Fruit fly (Drosophila melanogaster) whole organism, prepupa: Measurements from ENCODE around the gene CG14451.

ENCODE experiments used
- Blimp-1 ChIP-seq: fragments of 200-800 bp; sonication (Bioruptor generic); optimal IDR thresholded peaks from 3 replicates; lab custom pipeline; 2017; ENCODE audit warnings: missing biosample characterization, missing genetic modification characterization, mild to moderate bottlenecking, moderate library complexity, missing genetic modification reagents
- CG10631 ChIP-seq: fragments of 200-800 bp; sonication (Bioruptor generic); optimal IDR thresholded peaks from 2 replicates; lab custom pipeline; 2016; ENCODE audit warnings: missing biosample characterization, missing genetic modification characterization
- CG10669 ChIP-seq: fragments of 200-800 bp; sonication (Bioruptor generic); optimal IDR thresholded peaks from 3 replicates; lab custom pipeline; 2018; ENCODE audit warnings: missing biosample characterization, mild to moderate bottlenecking, missing genetic modification characterization, moderate library complexity
- CG11294 ChIP-seq: fragments of 200-800 bp; sonication (Bioruptor generic); IDR thresholded peaks from 2 replicates; pipeline ENCODE4 v1.3.6; 2022; ENCODE audit warnings: missing biosample characterization, missing genetic modification characterization
- CG11762 ChIP-seq: fragments of 200-800 bp; sonication (Bioruptor generic); optimal IDR thresholded peaks from 3 replicates; lab custom pipeline; 2016; ENCODE audit warnings: missing biosample characterization, missing genetic modification characterization; ENCODE audit not compliant: insufficient read depth
- CG15336 ChIP-seq: fragments of 200-800 bp; sonication (Bioruptor generic); IDR thresholded peaks from 2 replicates; pipeline ENCODE4 v1.3.6; 2022; ENCODE audit warnings: missing biosample characterization, missing genetic modification characterization
- CG3919 ChIP-seq: fragments of 200-800 bp; sonication (Bioruptor generic); optimal IDR thresholded peaks from 3 replicates; lab custom pipeline; 2016; ENCODE audit warnings: missing biosample characterization, missing genetic modification characterization
- CG4318 ChIP-seq: fragments of 200-800 bp; sonication (Bioruptor generic); optimal IDR thresholded peaks from 3 replicates; lab custom pipeline; 2017; ENCODE audit warnings: missing biosample characterization, mild to moderate bottlenecking, missing genetic modification characterization
- CG6163 ChIP-seq: fragments of 200-800 bp; sonication (Bioruptor generic); IDR thresholded peaks from 3 replicates; pipeline ENCODE4 v1.3.6; 2022; ENCODE audit warnings: missing biosample characterization, missing genetic modification characterization
- CG6808 ChIP-seq: fragments of 200-800 bp; sonication (Bioruptor generic); optimal IDR thresholded peaks from 3 replicates; lab custom pipeline; 2017; ENCODE audit warnings: missing biosample characterization, missing genetic modification characterization, mild to moderate bottlenecking, moderate library complexity, missing genetic modification reagents
- CG6854 ChIP-seq: fragments of 200-800 bp; sonication (Bioruptor generic); optimal IDR thresholded peaks from 2 replicates; lab custom pipeline; 2017; ENCODE audit warnings: missing biosample characterization, mild to moderate bottlenecking, missing genetic modification characterization
- CG7368 ChIP-seq: fragments of 200-800 bp; sonication (Bioruptor generic); optimal IDR thresholded peaks from 3 replicates; lab custom pipeline; 2016; ENCODE audit warnings: missing biosample characterization, missing genetic modification characterization
- CG8319 ChIP-seq: fragments of 200-800 bp; sonication (Bioruptor generic); optimal IDR thresholded peaks from 3 replicates; lab custom pipeline; 2016; ENCODE audit warnings: missing biosample characterization, missing genetic modification characterization
- CG8632 ChIP-seq: fragments of 200-800 bp; sonication (Bioruptor generic); optimal IDR thresholded peaks from 3 replicates; lab custom pipeline; 2016; ENCODE audit warnings: missing biosample characterization, missing genetic modification characterization
- CG9139 ChIP-seq: fragments of 200-800 bp; sonication (Bioruptor generic); optimal IDR thresholded peaks from 3 replicates; lab custom pipeline; 2017; ENCODE audit warnings: missing biosample characterization, mild to moderate bottlenecking, missing genetic modification characterization
- Eip75B ChIP-seq: fragments of 200-800 bp; sonication (Bioruptor generic); optimal IDR thresholded peaks from 3 replicates; lab custom pipeline; 2016; ENCODE audit warnings: missing biosample characterization, missing genetic modification characterization
- Eip78C ChIP-seq: fragments of 200-800 bp; sonication (Bioruptor generic); peaks from one replicate; lab custom pipeline; 2016; ENCODE audit warnings: missing biosample characterization, missing genetic modification characterization
- Eip93F ChIP-seq: fragments of 200-800 bp; sonication (Bioruptor generic); optimal IDR thresholded peaks from 2 replicates; lab custom pipeline; 2016; ENCODE audit warnings: missing biosample characterization, mild to moderate bottlenecking, missing genetic modification characterization
- Ets21C ChIP-seq: fragments of 200-800 bp; sonication (Bioruptor generic); optimal IDR thresholded peaks from 3 replicates; lab custom pipeline; 2016; ENCODE audit warnings: missing biosample characterization, missing genetic modification characterization
- Gug ChIP-seq: fragments of 200-800 bp; sonication (Bioruptor generic); IDR thresholded peaks from 2 replicates; pipeline ENCODE4 v1.3.6; 2022; ENCODE audit warnings: missing biosample characterization, missing genetic modification characterization
- Hr4 ChIP-seq: fragments of 200-800 bp; sonication (Bioruptor generic); optimal IDR thresholded peaks from 3 replicates; lab custom pipeline; 2016; ENCODE audit warnings: missing biosample characterization, missing genetic modification characterization
- Met ChIP-seq: fragments of 200-800 bp; sonication (Bioruptor generic); optimal IDR thresholded peaks from 3 replicates; lab custom pipeline; 2016; ENCODE audit warnings: missing biosample characterization, missing genetic modification characterization
- Smox ChIP-seq: fragments of 200-800 bp; sonication (Bioruptor generic); optimal IDR thresholded peaks from 3 replicates; lab custom pipeline; 2016; ENCODE audit warnings: missing biosample characterization, missing genetic modification characterization
- Sox14 ChIP-seq: fragments of 200-800 bp; sonication (Bioruptor generic); optimal IDR thresholded peaks from 3 replicates; lab custom pipeline; 2016; ENCODE audit warnings: missing biosample characterization, missing genetic modification characterization
- achi ChIP-seq: fragments of 200-800 bp; sonication (Bioruptor generic); optimal IDR thresholded peaks from 3 replicates; lab custom pipeline; 2016; ENCODE audit warnings: missing biosample characterization, missing genetic modification characterization
- acj6 ChIP-seq: fragments of 200-800 bp; sonication (Bioruptor generic); optimal IDR thresholded peaks from 3 replicates; lab custom pipeline; 2016; ENCODE audit warnings: missing biosample characterization, missing genetic modification characterization
- cyc ChIP-seq: fragments of 200-800 bp; sonication (Bioruptor generic); optimal IDR thresholded peaks from 3 replicates; lab custom pipeline; 2016; ENCODE audit warnings: missing biosample characterization, missing genetic modification characterization
- dsx ChIP-seq: fragments of 200-800 bp; optimal IDR thresholded peaks from 3 replicates; lab custom pipeline; 2019; ENCODE audit warnings: missing biosample characterization, mild to moderate bottlenecking, missing genetic modification characterization, moderate library complexity; ENCODE audit not compliant: poor library complexity, severe bottlenecking
- eg ChIP-seq: fragments of 200-800 bp; sonication (Bioruptor generic); IDR thresholded peaks from 3 replicates; pipeline ENCODE4 v1.3.6; 2022; ENCODE audit warnings: missing biosample characterization, missing genetic modification characterization
- esn ChIP-seq: fragments of 200-800 bp; sonication (Bioruptor generic); optimal IDR thresholded peaks from 2 replicates; lab custom pipeline; 2016; ENCODE audit warnings: missing biosample characterization, mild to moderate bottlenecking, missing genetic modification characterization, moderate library complexity
- fd59A ChIP-seq: fragments of 200-800 bp; sonication (Bioruptor generic); optimal IDR thresholded peaks from 2 replicates; lab custom pipeline; 2017; ENCODE audit warnings: missing biosample characterization, mild to moderate bottlenecking, missing genetic modification characterization, missing genetic modification reagents
- fkh ChIP-seq: fragments of 200-800 bp; sonication (Bioruptor generic); optimal IDR thresholded peaks from 3 replicates; lab custom pipeline; 2017; ENCODE audit warnings: missing biosample characterization, mild to moderate bottlenecking, missing genetic modification characterization, moderate library complexity
- net ChIP-seq: fragments of 200-800 bp; sonication (Bioruptor generic); optimal IDR thresholded peaks from 3 replicates; lab custom pipeline; 2016; ENCODE audit warnings: missing biosample characterization, missing genetic modification characterization
- pdm3 ChIP-seq: fragments of 200-800 bp; sonication (Bioruptor generic); optimal IDR thresholded peaks from 3 replicates; lab custom pipeline; 2016; ENCODE audit warnings: missing biosample characterization, missing genetic modification characterization
- salr ChIP-seq, 2 experiments: fragments of 200-800 bp; sonication (Bioruptor generic); optimal IDR thresholded peaks; 3 replicates each; lab custom pipeline; 2016 to 2018; ENCODE audit warnings: missing biosample characterization in 2 of 2, missing genetic modification characterization in 2 of 2, mild to moderate bottlenecking in 1 of 2
- spab ChIP-seq: fragments of 200-800 bp; sonication (Bioruptor generic); optimal IDR thresholded peaks from 2 replicates; lab custom pipeline; 2017; ENCODE audit warnings: missing biosample characterization, mild to moderate bottlenecking, missing genetic modification characterization, missing genetic modification reagents
- ss ChIP-seq, 2 experiments: fragments of 200-800 bp; sonication (Bioruptor generic); optimal IDR thresholded peaks; 2 replicates in 1 of 2; 3 replicates in 1 of 2; lab custom pipeline; 2017 to 2018; ENCODE audit warnings: mild to moderate bottlenecking in 2 of 2, missing biosample characterization in 2 of 2, missing genetic modification characterization in 2 of 2, moderate library complexity in 1 of 2
- topi ChIP-seq: fragments of 200-800 bp; sonication (Bioruptor generic); optimal IDR thresholded peaks from 3 replicates; lab custom pipeline; 2016; ENCODE audit warnings: missing biosample characterization, missing genetic modification characterization
- vri ChIP-seq: fragments of 200-800 bp; sonication (Bioruptor generic); optimal IDR thresholded peaks from 3 replicates; lab custom pipeline; 2016; ENCODE audit warnings: missing biosample characterization, mild to moderate bottlenecking, missing genetic modification characterization

CG14451 gene

DNA sequence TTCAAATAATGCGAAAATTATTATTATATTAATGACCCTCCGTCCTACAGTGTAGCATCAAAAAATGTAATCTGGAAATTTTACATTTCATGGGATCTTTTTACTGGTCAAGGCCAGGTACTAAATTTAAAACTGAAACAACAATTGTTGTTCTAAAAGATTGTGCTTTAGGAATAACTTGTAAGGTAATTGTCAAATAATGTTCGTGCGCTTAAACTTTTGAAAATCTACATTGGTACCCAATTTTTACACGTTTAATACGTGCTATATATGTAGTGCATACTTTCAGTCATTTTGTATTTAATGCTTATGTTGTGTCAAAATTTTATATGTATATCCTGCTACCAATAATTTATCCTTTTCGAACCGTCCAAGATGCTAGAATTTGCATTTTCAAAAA, 11.7 kb upstream of the CG14451 start:
- no peak for TF ChIP-seq dsx
- no peak for TF ChIP-seq net
- TF ChIP-seq CG8319 (GFP tag; lab: Kevin White, UChicago), result no peak
- no peak for TF ChIP-seq Hr4
- TF ChIP-seq CG10669 (GFP tag; lab: Kevin White, UChicago), result no peak
- TF ChIP-seq Eip75B (GFP tag; lab: Kevin White, UChicago), result no peak
- TF ChIP-seq spab (GFP tag; lab: Kevin White, UChicago), result no peak
- TF ChIP-seq, all 60 proteins: peak for 0

DNA sequence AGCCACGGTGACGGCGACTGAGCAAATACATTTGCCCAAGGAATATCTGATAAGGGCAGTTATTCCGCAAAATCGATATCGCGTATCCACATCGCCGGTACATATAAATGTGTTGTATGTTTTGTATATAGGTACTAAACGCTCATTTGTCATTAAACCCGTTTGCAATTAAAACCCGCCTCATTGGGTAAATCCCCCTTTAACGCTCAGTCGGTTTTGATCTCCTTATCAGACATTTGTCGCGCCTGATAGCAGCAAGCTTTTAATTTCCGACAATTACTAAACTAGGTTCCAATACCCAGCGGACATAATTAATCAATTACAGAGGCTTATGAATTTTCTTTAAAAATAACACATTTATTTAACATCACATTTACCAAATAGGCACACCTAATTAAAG, 9.5 kb upstream of the CG14451 start:
- TF ChIP-seq ss (GFP tag; optimal IDR thresholded peaks at IDR 0.05; lab: Kevin White, UChicago) (no peak), fd59A (GFP tag; lab: Kevin White, UChicago) (no peak), CG4318 (GFP tag; lab: Kevin White, UChicago) (no peak), CG6854 (GFP tag; lab: Kevin White, UChicago) (no peak), acj6 (GFP tag; lab: Kevin White, UChicago) (no peak), Smox (GFP tag; lab: Kevin White, UChicago) (no peak), cyc (GFP tag; lab: Kevin White, UChicago) (no peak), topi (no peak), CG10631 (GFP tag; lab: Kevin White, UChicago) (no peak), CG11294 (GFP tag; lab: Robert Waterston, UW) (no peak), Ets21C (GFP tag; lab: Kevin White, UChicago) (no peak), CG7368 (GFP tag; lab: Kevin White, UChicago) (no peak), CG11762 (GFP tag; lab: Kevin White, UChicago) (no peak)
- TF ChIP-seq, all 60 proteins: peak for 0

DNA sequence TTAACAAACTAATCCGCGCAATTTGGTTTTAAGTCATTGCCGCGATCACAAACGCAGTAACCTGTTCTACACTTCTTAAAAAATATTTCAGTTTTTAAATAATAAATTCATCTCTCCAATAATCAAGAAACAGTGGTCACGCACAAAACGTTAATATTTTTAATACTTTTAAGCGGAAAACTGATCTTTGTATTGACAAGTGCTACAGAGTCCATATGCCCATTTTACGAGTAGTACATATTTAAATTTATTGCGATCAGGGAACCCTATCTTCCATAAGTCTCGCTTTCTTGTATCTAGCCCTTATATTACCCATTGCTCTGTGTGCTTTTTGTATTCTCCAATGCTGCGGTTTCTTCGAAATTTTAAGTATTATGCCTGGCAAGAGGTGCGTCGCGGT, 7.6 kb upstream of the CG14451 start, which contains the start of gene CG32454:
Gene CG32454, plus strand, starts transcription at position 301 of the 400 bp plus-strand sequence.
- TF ChIP-seq CG6854 (GFP tag; lab: Kevin White, UChicago) (no peak), CG9139 (GFP tag; lab: Kevin White, UChicago) (no peak), CG8632 (no peak), CG3919 (GFP tag; lab: Kevin White, UChicago) (no peak), pdm3 (GFP tag; lab: Kevin White, UChicago) (no peak)

DNA sequence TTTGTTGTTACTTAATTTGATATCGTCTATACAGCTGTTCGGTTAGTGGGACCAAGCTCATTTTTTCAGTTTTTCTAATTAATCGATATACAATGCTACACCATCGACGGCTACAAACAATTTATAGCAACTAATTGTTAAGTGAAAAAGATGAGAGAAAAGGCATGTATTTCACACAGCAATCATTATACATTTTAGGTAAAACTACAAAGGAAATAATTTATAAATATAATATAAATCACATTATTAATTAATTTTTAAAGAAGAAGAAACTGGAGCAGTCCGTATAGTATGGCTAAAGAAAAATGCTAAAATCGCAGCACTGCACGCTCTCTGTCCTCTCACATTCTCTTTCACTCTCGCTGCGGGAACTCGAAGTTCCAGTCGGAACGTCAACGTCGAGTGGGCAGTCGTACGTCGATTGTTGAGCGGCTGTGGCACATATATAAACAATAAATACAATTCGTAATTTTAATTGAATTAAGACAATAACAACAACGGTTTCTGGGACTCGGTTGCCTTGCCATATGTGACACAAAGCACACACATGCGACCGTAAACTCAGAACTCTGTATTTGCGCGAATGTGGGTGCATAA, 5.9 kb upstream of the CG14451 start, which contains the start of the genes CG14450 and CG11367:
Gene CG14450, minus strand, starts transcription at position 51 of the 597 bp plus-strand sequence.
Gene CG11367, plus strand, starts transcription at position 373 of the 597 bp plus-strand sequence.
- TF ChIP-seq Blimp-1 (GFP tag; lab: Kevin White, UChicago) (peak; percentile 92), topi (no peak), salr (GFP tag; optimal IDR thresholded peaks at IDR 0.05; lab: Kevin White, UChicago) (no peak), CG10631 (GFP tag; lab: Kevin White, UChicago) (no peak), CG6808 (GFP tag; lab: Kevin White, UChicago) (peak; percentile 40), Met (GFP tag; lab: Kevin White, UChicago) (no peak), CG6163 (GFP tag; lab: Robert Waterston, UW) (peak; percentile 52; the same call in 1 of the 3 replicates), esn (peak; percentile 16), ss (GFP tag; optimal IDR thresholded peaks at IDR 0.05; lab: Kevin White, UChicago) (no peak), achi (GFP tag; lab: Kevin White, UChicago) (peak; percentile 35), Eip93F (GFP tag; lab: Kevin White, UChicago) (peak; percentile 41), Sox14 (no peak), pdm3 (GFP tag; lab: Kevin White, UChicago) (no peak), vri (GFP tag; lab: Kevin White, UChicago) (no peak), CG8319 (GFP tag; lab: Kevin White, UChicago) (no peak), dsx (peak; percentile 50), CG6854 (GFP tag; lab: Kevin White, UChicago) (peak; percentile 53), Hr4 (no peak), CG15336 (GFP tag; lab: Robert Waterston, UW) (peak; percentile 33; the same call in 1 of the 2 replicates), net (peak; percentile 33), fkh (peak; percentile 40), Eip75B (GFP tag; lab: Kevin White, UChicago) (no peak), eg (0 out of 3 replicates have a peak, but pooled peaks have one; percentile 17), Gug (GFP tag; lab: Robert Waterston, UW) (no peak), Eip78C (GFP tag; lab: Kevin White, UChicago) (peak; percentile 83)
- TF ChIP-seq, all 60 proteins: peak for 13
